Worm (Caenorhabditis elegans) whole organism, L4 larva: ENCODE data around the gene rga-5.
"Not testable (repeated sequence)": the region's sequence is repeated elsewhere in the genome, so short reads cannot be mapped to it uniquely, and the experiment has no call there.

ENCODE experiments used
- F44E2.7 ChIP-seq: fragments of 200-800 bp; sonication (Bioruptor generic); IDR thresholded peaks from 2 replicates; pipeline ENCODE4 v2.1.2; 2022; ENCODE audit warnings: missing genetic modification characterization, missing compliant biosample characterization
- Y75B8A.6 ChIP-seq: fragments of 200-800 bp; sonication (Bioruptor generic); IDR thresholded peaks from 2 replicates; pipeline ENCODE4 v1.3.6; 2022; ENCODE audit warnings: missing genetic modification reagents, missing genetic modification characterization, missing compliant biosample characterization
- nhr-10 ChIP-seq: fragments of 150-350 bp; optimal IDR thresholded peaks from 2 replicates; lab custom pipeline; 2014; ENCODE audit warnings: missing biosample characterization, missing genetic modification characterization
- nhr-76 ChIP-seq: fragments of 150-350 bp; optimal IDR thresholded peaks from 2 replicates; lab custom pipeline; 2014; ENCODE audit warnings: missing biosample characterization, missing genetic modification characterization

ce11 chrIV:13814477-13814876 is 13.2 kb upstream of the rga-5 start:
- TF ChIP-seq nhr-10; F44E2.7; nhr-76 (tag; lab: Kevin White, UChicago); Y75B8A.6 (GFP tag; lab: Robert Waterston, UW): not testable (repeated sequence)
